Worm (Caenorhabditis elegans): ENCODE data around the gene T28D6.3.

Gene T28D6.3

DNA sequence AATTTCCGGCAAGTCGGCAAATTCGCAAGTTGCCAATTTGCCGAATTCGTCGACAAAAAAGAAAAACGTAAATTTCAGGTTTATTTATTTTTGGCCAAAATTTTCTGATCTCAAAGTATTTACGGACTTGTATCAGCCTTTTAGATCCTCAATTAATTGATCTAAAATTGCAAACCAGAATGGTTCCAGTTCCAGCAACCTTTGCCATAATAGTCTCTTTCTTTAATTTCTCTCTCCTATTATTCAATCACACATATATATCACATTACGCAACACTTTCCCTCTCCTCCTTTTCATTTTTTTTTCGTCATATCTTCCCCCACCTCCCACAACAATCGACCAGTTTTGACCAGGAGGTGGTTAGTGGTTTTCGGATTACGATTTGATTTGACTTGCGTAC, 30.9 kb downstream of the T28D6.3 start, which contains the start of gene Y47D3B.3:
Gene Y47D3B.3, plus strand, starts transcription at position 301 of the 400 bp plus-strand sequence.
- TF ChIP-seq nhr-237 (tag; optimal IDR thresholded peaks at IDR 0.05) (no peak), zip-8 (tag; optimal IDR thresholded peaks at IDR 0.05) (peak; percentile 75), ceh-43 (GFP tag; optimal IDR thresholded peaks at IDR 0.05) (no peak)

DNA sequence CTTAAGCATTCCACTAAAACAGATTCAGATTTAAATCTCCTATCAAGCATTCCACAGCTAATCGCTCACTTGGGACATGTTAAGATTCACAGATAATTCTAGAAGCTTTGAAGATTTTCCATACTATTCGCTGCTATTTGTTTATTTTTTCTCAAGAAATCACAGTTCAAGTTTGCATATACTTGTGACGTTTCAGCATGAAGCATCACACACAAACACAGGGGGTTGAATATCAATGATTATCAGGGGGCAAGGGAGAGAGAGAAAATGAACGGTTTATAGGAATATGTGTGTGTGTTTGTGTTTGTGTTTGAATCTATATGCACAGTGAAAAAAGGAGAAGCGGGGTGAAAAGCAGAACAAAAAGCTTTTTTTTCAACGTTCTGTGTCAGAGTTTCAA, 36.1 kb downstream of the T28D6.3 start, which contains the start of gene Y47D3B.12:
Gene Y47D3B.12, plus strand, starts transcription at position 301 of the 400 bp plus-strand sequence.
- TF ChIP-seq elt-1 (tag; optimal IDR thresholded peaks at IDR 0.05; ENCODE audit: borderline replicate concordance, insufficient read depth) (no peak), zip-8 (tag; optimal IDR thresholded peaks at IDR 0.05) (no peak)

- TF ChIP-seq ceh-43 (GFP tag; optimal IDR thresholded peaks at IDR 0.05) (no peak), mls-2 (tag; optimal IDR thresholded peaks at IDR 0.05) (no peak), flh-1 (GFP tag; optimal IDR thresholded peaks at IDR 0.05) (no peak), lin-13 (tag; optimal IDR thresholded peaks at IDR 0.05) (no peak), blmp-1 (tag; optimal IDR thresholded peaks at IDR 0.05) (no peak), M03D4.4 (tag; optimal IDR thresholded peaks at IDR 0.05) (no peak), nhr-28 (tag; optimal IDR thresholded peaks at IDR 0.05) (no peak), tbx-8 (GFP tag; optimal IDR thresholded peaks at IDR 0.05) (no peak), nhr-237 (tag; optimal IDR thresholded peaks at IDR 0.05) (no peak), bed-3 (GFP tag; optimal IDR thresholded peaks at IDR 0.05) (no peak), unc-39 (tag; optimal IDR thresholded peaks at IDR 0.05) (no peak), ces-1 (GFP tag; optimal IDR thresholded peaks at IDR 0.05) (no peak), cnd-1 (tag; optimal IDR thresholded peaks at IDR 0.05) (no peak)
These were observed 38.5 kb downstream of the T28D6.3 start, which contains the start of gene Y47D3B.4 for ce11 chrIII:11405049-11405448. Gene Y47D3B.4 (plus strand): TSS chrIII:11405349.

DNA sequence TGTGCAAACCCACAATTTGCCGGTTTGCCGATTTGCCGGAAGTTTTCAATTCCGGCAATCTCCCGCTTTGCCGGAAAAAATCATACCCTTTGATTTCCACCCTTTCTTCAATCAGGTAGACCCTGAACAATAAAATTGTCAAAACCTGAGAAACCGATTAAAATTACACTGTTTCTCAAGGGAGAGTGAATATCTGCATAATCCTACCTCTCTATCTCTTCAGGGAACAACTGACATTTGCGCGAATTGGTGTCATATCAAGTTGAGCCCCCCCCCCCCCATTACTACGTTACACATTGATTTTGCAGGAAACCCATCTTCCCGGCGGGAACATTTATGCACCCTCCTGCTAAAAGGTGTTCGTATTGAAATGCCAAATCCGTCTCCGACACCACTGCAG, 43.8 kb downstream of the T28D6.3 start, which contains the start of gene twk-31:
Gene twk-31, plus strand, starts transcription at position 301 of the 400 bp plus-strand sequence.
- TF ChIP-seq ztf-11 (tag; optimal IDR thresholded peaks at IDR 0.05) (no peak), mab-5 (tag; optimal IDR thresholded peaks at IDR 0.05) (no peak), ceh-83 (GFP tag; optimal IDR thresholded peaks at IDR 0.05) (no peak), ceh-43 (GFP tag; optimal IDR thresholded peaks at IDR 0.05) (no peak), pha-4 (tag; optimal IDR thresholded peaks at IDR 0.05) (no peak), unc-39 (tag; optimal IDR thresholded peaks at IDR 0.05) (no peak), M03D4.4 (tag; optimal IDR thresholded peaks at IDR 0.05) (no peak), mep-1 (tag; optimal IDR thresholded peaks at IDR 0.05) (no peak), nhr-237 (tag; optimal IDR thresholded peaks at IDR 0.05) (no peak), ham-2 (GFP tag; optimal IDR thresholded peaks at IDR 0.05) (no peak), unc-62 (GFP tag; optimal IDR thresholded peaks at IDR 0.05) (peak; percentile 1), nhr-2 (tag; optimal IDR thresholded peaks at IDR 0.05) (no peak), hlh-1 (tag; optimal IDR thresholded peaks at IDR 0.05) (peak; percentile 85), nhr-76 (tag; optimal IDR thresholded peaks at IDR 0.05) (no peak), lsy-2 (tag; optimal IDR thresholded peaks at IDR 0.05) (no peak), sptf-1 (tag; optimal IDR thresholded peaks at IDR 0.05) (no peak), ces-1 (GFP tag; optimal IDR thresholded peaks at IDR 0.05) (no peak), flh-1 (GFP tag; optimal IDR thresholded peaks at IDR 0.05) (no peak), tbx-8 (GFP tag; optimal IDR thresholded peaks at IDR 0.05) (no peak), nhr-12 (tag; optimal IDR thresholded peaks at IDR 0.05) (no peak), unc-120 (tag; optimal IDR thresholded peaks at IDR 0.05; ENCODE audit: poor library complexity, severe bottlenecking) (peak; percentile 30), blmp-1 (tag; optimal IDR thresholded peaks at IDR 0.05) (no peak), sem-2 (GFP tag; optimal IDR thresholded peaks at IDR 0.05) (no peak), lin-32 (GFP tag; optimal IDR thresholded peaks at IDR 0.05) (no peak), mls-2 (tag; optimal IDR thresholded peaks at IDR 0.05) (no peak), elt-1 (tag; optimal IDR thresholded peaks at IDR 0.05; ENCODE audit: borderline replicate concordance, insufficient read depth) (no peak), nhr-28 (tag; optimal IDR thresholded peaks at IDR 0.05) (no peak)

Measured in whole organism, mixed stage, embryonic.